Worm (Caenorhabditis elegans): Measurements from ENCODE around the gene eef-1B.1.

ce11 chrIII:7978289-7978688 is 5.1 kb upstream of the eef-1B.1 start:
- TF ChIP-seq unc-39 (tag; optimal IDR thresholded peaks at IDR 0.05) (no peak), nhr-111 (GFP tag; optimal IDR thresholded peaks at IDR 0.05) (no peak), F44E2.7 (GFP tag; IDR thresholded peaks at IDR 0.05) (0 out of 2 replicates have a peak, but pooled peaks have one; percentile 45), nhr-102 (tag; optimal IDR thresholded peaks at IDR 0.05) (no peak), snpc-4 (tag; optimal IDR thresholded peaks at IDR 0.05) (no peak), F49E8.2 (tag; optimal IDR thresholded peaks at IDR 0.05; ENCODE audit: borderline replicate concordance) (no peak), R02D3.7 (tag; optimal IDR thresholded peaks at IDR 0.05) (no peak), zag-1 (tag; optimal IDR thresholded peaks at IDR 0.05) (no peak), lin-13 (GFP tag; optimal IDR thresholded peaks at IDR 0.05) (no peak), snpc-1.2 (GFP tag; IDR thresholded peaks at IDR 0.05) (no peak), lin-15B (tag; optimal IDR thresholded peaks at IDR 0.05) (no peak), ama-1 (optimal IDR thresholded peaks at IDR 0.05) (no peak), fos-1 (tag; optimal IDR thresholded peaks at IDR 0.05) (no peak), lsy-2 (tag; optimal IDR thresholded peaks at IDR 0.05) (no peak)
